Worm (Caenorhabditis elegans) whole organism, L4/young adult: ENCODE data around the gene Y54G2A.12.

ENCODE experiments used
- W03F9.2 ChIP-seq: fragments of 150-350 bp; optimal IDR thresholded peaks from 2 replicates; lab custom pipeline; 2014; ENCODE audit warnings: missing biosample characterization, missing genetic modification characterization
- dao-5 ChIP-seq: sonication (generic microtip); optimal IDR thresholded peaks from 2 replicates; lab custom pipeline; 2016; ENCODE audit warnings: missing genotype, missing genetic modification characterization, moderate library complexity, missing compliant biosample characterization
- him-1 ChIP-seq: sonication (generic microtip); optimal IDR thresholded peaks from 2 replicates; lab custom pipeline; 2016; ENCODE audit warnings: missing genotype, missing genetic modification reagents, missing genetic modification characterization, missing compliant biosample characterization

- no peak for TF ChIP-seq him-1 (tag; lab: Kevin White, UChicago)
- TF ChIP-seq dao-5 (tag; lab: Kevin White, UChicago), result no peak
- TF ChIP-seq W03F9.2 (tag; lab: Kevin White, UChicago), result no peak
These were observed 12.6 kb downstream of the Y54G2A.12 start for ce11 chrIV:2770067-2770466.
